Fruit fly (Drosophila melanogaster) whole organism, prepupa: Measurements from ENCODE around the gene Mgstl.
A peak's percentile ranks its signal among the peaks of the same experiment; 100 is the strongest.

Experiments used
- Blimp-1 ChIP-seq: fragments of 200-800 bp; sonication (Bioruptor generic); optimal IDR thresholded peaks from 3 replicates; lab custom pipeline; 2017; ENCODE audit warnings: missing biosample characterization, missing genetic modification characterization, mild to moderate bottlenecking, moderate library complexity, missing genetic modification reagents
- CG10631 ChIP-seq: fragments of 200-800 bp; sonication (Bioruptor generic); optimal IDR thresholded peaks from 2 replicates; lab custom pipeline; 2016; ENCODE audit warnings: missing biosample characterization, missing genetic modification characterization
- CG11294 ChIP-seq: fragments of 200-800 bp; sonication (Bioruptor generic); IDR thresholded peaks from 2 replicates; pipeline ENCODE4 v1.3.6; 2022; ENCODE audit warnings: missing biosample characterization, missing genetic modification characterization
- CG11762 ChIP-seq: fragments of 200-800 bp; sonication (Bioruptor generic); optimal IDR thresholded peaks from 3 replicates; lab custom pipeline; 2016; ENCODE audit warnings: missing biosample characterization, missing genetic modification characterization; ENCODE audit not compliant: insufficient read depth
- CG15336 ChIP-seq: fragments of 200-800 bp; sonication (Bioruptor generic); IDR thresholded peaks from 2 replicates; pipeline ENCODE4 v1.3.6; 2022; ENCODE audit warnings: missing biosample characterization, missing genetic modification characterization
- CG1621 ChIP-seq: fragments of 200-800 bp; sonication (Bioruptor generic); optimal IDR thresholded peaks from 3 replicates; lab custom pipeline; 2018; ENCODE audit warnings: missing biosample characterization, mild to moderate bottlenecking, missing genetic modification characterization
- CG16779 ChIP-seq: fragments of 200-800 bp; sonication (Bioruptor generic); optimal IDR thresholded peaks from 3 replicates; lab custom pipeline; 2017; ENCODE audit warnings: missing biosample characterization, mild to moderate bottlenecking, missing genetic modification characterization
- CG3919 ChIP-seq: fragments of 200-800 bp; sonication (Bioruptor generic); optimal IDR thresholded peaks from 3 replicates; lab custom pipeline; 2016; ENCODE audit warnings: missing biosample characterization, missing genetic modification characterization
- CG6163 ChIP-seq: fragments of 200-800 bp; sonication (Bioruptor generic); IDR thresholded peaks from 3 replicates; pipeline ENCODE4 v1.3.6; 2022; ENCODE audit warnings: missing biosample characterization, missing genetic modification characterization
- CG6276 ChIP-seq: fragments of 200-800 bp; sonication (Bioruptor generic); optimal IDR thresholded peaks from 2 replicates; lab custom pipeline; 2017; ENCODE audit warnings: missing biosample characterization, mild to moderate bottlenecking, missing genetic modification characterization
- CG6792 ChIP-seq: fragments of 200-800 bp; sonication (Bioruptor generic); optimal IDR thresholded peaks from 3 replicates; lab custom pipeline; 2016; ENCODE audit warnings: missing biosample characterization, missing genetic modification characterization
- CG6808 ChIP-seq: fragments of 200-800 bp; sonication (Bioruptor generic); optimal IDR thresholded peaks from 3 replicates; lab custom pipeline; 2017; ENCODE audit warnings: missing biosample characterization, missing genetic modification characterization, mild to moderate bottlenecking, moderate library complexity, missing genetic modification reagents
- CG6854 ChIP-seq: fragments of 200-800 bp; sonication (Bioruptor generic); optimal IDR thresholded peaks from 2 replicates; lab custom pipeline; 2017; ENCODE audit warnings: missing biosample characterization, mild to moderate bottlenecking, missing genetic modification characterization
- CG7368 ChIP-seq: fragments of 200-800 bp; sonication (Bioruptor generic); optimal IDR thresholded peaks from 3 replicates; lab custom pipeline; 2016; ENCODE audit warnings: missing biosample characterization, missing genetic modification characterization
- CG8119 ChIP-seq: fragments of 200-800 bp; sonication (Bioruptor generic); IDR thresholded peaks from 3 replicates; pipeline ENCODE4 v1.3.6; 2022; ENCODE audit warnings: missing biosample characterization, missing genetic modification characterization
- CG8319 ChIP-seq: fragments of 200-800 bp; sonication (Bioruptor generic); optimal IDR thresholded peaks from 3 replicates; lab custom pipeline; 2016; ENCODE audit warnings: missing biosample characterization, missing genetic modification characterization
- CG8632 ChIP-seq: fragments of 200-800 bp; sonication (Bioruptor generic); optimal IDR thresholded peaks from 3 replicates; lab custom pipeline; 2016; ENCODE audit warnings: missing biosample characterization, missing genetic modification characterization
- CG9139 ChIP-seq: fragments of 200-800 bp; sonication (Bioruptor generic); optimal IDR thresholded peaks from 3 replicates; lab custom pipeline; 2017; ENCODE audit warnings: missing biosample characterization, mild to moderate bottlenecking, missing genetic modification characterization
- Eip75B ChIP-seq: fragments of 200-800 bp; sonication (Bioruptor generic); optimal IDR thresholded peaks from 3 replicates; lab custom pipeline; 2016; ENCODE audit warnings: missing biosample characterization, missing genetic modification characterization
- Eip93F ChIP-seq: fragments of 200-800 bp; sonication (Bioruptor generic); optimal IDR thresholded peaks from 2 replicates; lab custom pipeline; 2016; ENCODE audit warnings: missing biosample characterization, mild to moderate bottlenecking, missing genetic modification characterization
- Ets21C ChIP-seq: fragments of 200-800 bp; sonication (Bioruptor generic); optimal IDR thresholded peaks from 3 replicates; lab custom pipeline; 2016; ENCODE audit warnings: missing biosample characterization, missing genetic modification characterization
- Ets96B ChIP-seq: fragments of 200-800 bp; optimal IDR thresholded peaks from 2 replicates; lab custom pipeline; 2019; ENCODE audit warnings: missing biosample characterization, mild to moderate bottlenecking, missing genetic modification characterization, moderate library complexity
- Gug ChIP-seq: fragments of 200-800 bp; sonication (Bioruptor generic); IDR thresholded peaks from 2 replicates; pipeline ENCODE4 v1.3.6; 2022; ENCODE audit warnings: missing biosample characterization, missing genetic modification characterization
- Hr38 ChIP-seq: sonication (Bioruptor generic); optimal IDR thresholded peaks from 2 replicates; lab custom pipeline; 2016; ENCODE audit warnings: missing biosample characterization, missing genetic modification characterization
- Hr39 ChIP-seq: fragments of 200-800 bp; sonication (Bioruptor generic); optimal IDR thresholded peaks from 2 replicates; lab custom pipeline; 2016; ENCODE audit warnings: missing biosample characterization, missing genetic modification characterization
- Hr4 ChIP-seq: fragments of 200-800 bp; sonication (Bioruptor generic); optimal IDR thresholded peaks from 3 replicates; lab custom pipeline; 2016; ENCODE audit warnings: missing biosample characterization, missing genetic modification characterization
- Lpt ChIP-seq: fragments of 200-800 bp; sonication (Bioruptor generic); optimal IDR thresholded peaks from 3 replicates; lab custom pipeline; 2016; ENCODE audit warnings: missing biosample characterization, missing genetic modification characterization
- Met ChIP-seq: fragments of 200-800 bp; sonication (Bioruptor generic); optimal IDR thresholded peaks from 3 replicates; lab custom pipeline; 2016; ENCODE audit warnings: missing biosample characterization, missing genetic modification characterization
- Smox ChIP-seq: fragments of 200-800 bp; sonication (Bioruptor generic); optimal IDR thresholded peaks from 3 replicates; lab custom pipeline; 2016; ENCODE audit warnings: missing biosample characterization, missing genetic modification characterization
- Sox102F ChIP-seq: fragments of 200-800 bp; sonication (Bioruptor generic); optimal IDR thresholded peaks from 2 replicates; lab custom pipeline; 2016; ENCODE audit warnings: missing biosample characterization, mild to moderate bottlenecking, missing genetic modification characterization
- Sox14 ChIP-seq: fragments of 200-800 bp; sonication (Bioruptor generic); optimal IDR thresholded peaks from 3 replicates; lab custom pipeline; 2016; ENCODE audit warnings: missing biosample characterization, missing genetic modification characterization
- Sox15 ChIP-seq: fragments of 200-800 bp; sonication (Bioruptor generic); optimal IDR thresholded peaks from 3 replicates; lab custom pipeline; 2016; ENCODE audit warnings: missing biosample characterization, missing genetic modification characterization
- achi ChIP-seq: fragments of 200-800 bp; sonication (Bioruptor generic); optimal IDR thresholded peaks from 3 replicates; lab custom pipeline; 2016; ENCODE audit warnings: missing biosample characterization, missing genetic modification characterization
- acj6 ChIP-seq: fragments of 200-800 bp; sonication (Bioruptor generic); optimal IDR thresholded peaks from 3 replicates; lab custom pipeline; 2016; ENCODE audit warnings: missing biosample characterization, missing genetic modification characterization
- cyc ChIP-seq: fragments of 200-800 bp; sonication (Bioruptor generic); optimal IDR thresholded peaks from 3 replicates; lab custom pipeline; 2016; ENCODE audit warnings: missing biosample characterization, missing genetic modification characterization
- dac ChIP-seq: fragments of 200-800 bp; sonication (Bioruptor generic); optimal IDR thresholded peaks from 2 replicates; lab custom pipeline; 2017; ENCODE audit warnings: missing biosample characterization, mild to moderate bottlenecking, missing genetic modification characterization
- dsx ChIP-seq: fragments of 200-800 bp; optimal IDR thresholded peaks from 3 replicates; lab custom pipeline; 2019; ENCODE audit warnings: missing biosample characterization, mild to moderate bottlenecking, missing genetic modification characterization, moderate library complexity; ENCODE audit not compliant: poor library complexity, severe bottlenecking
- esn ChIP-seq: fragments of 200-800 bp; sonication (Bioruptor generic); optimal IDR thresholded peaks from 2 replicates; lab custom pipeline; 2016; ENCODE audit warnings: missing biosample characterization, mild to moderate bottlenecking, missing genetic modification characterization, moderate library complexity
- fkh ChIP-seq: fragments of 200-800 bp; sonication (Bioruptor generic); optimal IDR thresholded peaks from 3 replicates; lab custom pipeline; 2017; ENCODE audit warnings: missing biosample characterization, mild to moderate bottlenecking, missing genetic modification characterization, moderate library complexity
- lz ChIP-seq: fragments of 200-800 bp; sonication (Bioruptor generic); optimal IDR thresholded peaks from 3 replicates; lab custom pipeline; 2016; ENCODE audit warnings: missing biosample characterization, missing genetic modification characterization
- salr ChIP-seq, 2 experiments: fragments of 200-800 bp; sonication (Bioruptor generic); optimal IDR thresholded peaks; 3 replicates each; lab custom pipeline; 2016 to 2018; ENCODE audit warnings: missing biosample characterization in 2 of 2, missing genetic modification characterization in 2 of 2, mild to moderate bottlenecking in 1 of 2
- spab ChIP-seq: fragments of 200-800 bp; sonication (Bioruptor generic); optimal IDR thresholded peaks from 2 replicates; lab custom pipeline; 2017; ENCODE audit warnings: missing biosample characterization, mild to moderate bottlenecking, missing genetic modification characterization, missing genetic modification reagents
- ss ChIP-seq, 2 experiments: fragments of 200-800 bp; sonication (Bioruptor generic); optimal IDR thresholded peaks; 2 replicates in 1 of 2; 3 replicates in 1 of 2; lab custom pipeline; 2017 to 2018; ENCODE audit warnings: mild to moderate bottlenecking in 2 of 2, missing biosample characterization in 2 of 2, missing genetic modification characterization in 2 of 2, moderate library complexity in 1 of 2
- svp ChIP-seq: fragments of 200-800 bp; sonication (Bioruptor generic); peaks from one replicate; lab custom pipeline; 2016; ENCODE audit warnings: missing biosample characterization, missing genetic modification characterization
- topi ChIP-seq: fragments of 200-800 bp; sonication (Bioruptor generic); optimal IDR thresholded peaks from 3 replicates; lab custom pipeline; 2016; ENCODE audit warnings: missing biosample characterization, missing genetic modification characterization
- vri ChIP-seq: fragments of 200-800 bp; sonication (Bioruptor generic); optimal IDR thresholded peaks from 3 replicates; lab custom pipeline; 2016; ENCODE audit warnings: missing biosample characterization, mild to moderate bottlenecking, missing genetic modification characterization

The Mgstl gene

DNA sequence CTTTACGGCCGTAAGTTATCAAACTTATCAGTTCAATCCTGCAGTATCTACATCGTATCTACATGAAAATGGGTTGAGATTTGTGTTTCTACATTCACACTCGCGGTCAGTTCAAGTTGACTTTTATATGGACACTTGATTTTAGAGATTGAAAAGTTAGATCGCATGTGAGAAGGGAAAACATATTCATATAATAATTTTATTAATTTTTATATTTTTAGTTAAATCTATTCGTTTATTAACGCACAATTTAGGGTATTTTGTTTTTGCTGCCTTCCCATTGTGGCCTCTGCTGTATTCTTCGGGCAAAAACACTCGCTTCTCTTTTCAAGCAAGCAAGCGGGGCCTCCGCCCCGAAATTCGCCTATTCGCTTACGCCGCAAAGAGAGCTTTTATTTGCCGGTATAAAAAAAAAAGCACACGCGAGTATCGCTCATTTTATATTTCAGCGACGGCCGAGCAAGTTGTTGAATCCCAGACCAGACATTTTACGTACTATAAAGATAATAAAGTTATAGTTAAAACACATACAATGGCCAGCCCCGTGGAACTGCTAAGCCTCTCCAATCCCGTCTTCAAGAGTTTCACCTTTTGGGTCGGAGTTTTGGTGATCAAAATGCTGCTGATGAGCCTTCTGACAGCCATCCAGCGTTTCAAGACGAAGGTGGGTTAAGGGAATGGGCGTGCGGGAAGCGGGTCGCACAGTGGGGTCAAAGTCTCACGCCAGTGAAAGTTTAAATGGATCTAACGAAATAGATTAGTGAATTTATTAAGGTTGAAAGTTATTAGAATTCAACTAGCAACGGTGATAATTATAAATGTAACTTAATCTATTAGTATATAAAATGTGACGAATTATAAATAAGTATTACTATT, 951 bp downstream of the Mgstl start (continued):
- TF ChIP-seq achi = peak; percentile 86
- peak; percentile 79 for TF ChIP-seq CG6792 (GFP tag; lab: Kevin White, UChicago)
- peak; percentile 74 for TF ChIP-seq Eip75B (GFP tag; lab: Kevin White, UChicago)
- peak; percentile 79 for TF ChIP-seq CG7368 (GFP tag; lab: Kevin White, UChicago)
- peak; percentile 81 for TF ChIP-seq CG6854 (GFP tag; lab: Kevin White, UChicago)
- peak; percentile 79 for TF ChIP-seq CG10631 (GFP tag; lab: Kevin White, UChicago)
- peak; percentile 75 for TF ChIP-seq spab (GFP tag; lab: Kevin White, UChicago)
- TF ChIP-seq dac (GFP tag; lab: Kevin White, UChicago) = peak; percentile 59
- TF ChIP-seq Ets21C (GFP tag; lab: Kevin White, UChicago) = peak; percentile 2
- TF ChIP-seq CG8632 (GFP tag; lab: Kevin White, UChicago) = peak; percentile 85
- TF ChIP-seq topi = peak; percentile 77
- peak; percentile 86 for TF ChIP-seq dsx
- peak; percentile 75 for TF ChIP-seq Sox102F (GFP tag; lab: Kevin White, UChicago)
- peak; percentile 82 for TF ChIP-seq CG1621 (tag; lab: Kevin White, UChicago)
- peak; percentile 65 for TF ChIP-seq lz (GFP tag; lab: Kevin White, UChicago)
- peak; percentile 75 for TF ChIP-seq Eip93F (GFP tag; lab: Kevin White, UChicago)
- peak; percentile 94 for TF ChIP-seq CG6163 (GFP tag; lab: Robert Waterston, UW)
- peak; percentile 80 for TF ChIP-seq Met
- TF ChIP-seq fkh (GFP tag; lab: Kevin White, UChicago) = peak; percentile 60
- peak; percentile 95 for TF ChIP-seq CG15336 (GFP tag; lab: Robert Waterston, UW)
- peak; percentile 83 for TF ChIP-seq acj6
- TF ChIP-seq CG6808 (GFP tag; lab: Kevin White, UChicago) = peak; percentile 83
- TF ChIP-seq, all 60 proteins: peak for 58

DNA sequence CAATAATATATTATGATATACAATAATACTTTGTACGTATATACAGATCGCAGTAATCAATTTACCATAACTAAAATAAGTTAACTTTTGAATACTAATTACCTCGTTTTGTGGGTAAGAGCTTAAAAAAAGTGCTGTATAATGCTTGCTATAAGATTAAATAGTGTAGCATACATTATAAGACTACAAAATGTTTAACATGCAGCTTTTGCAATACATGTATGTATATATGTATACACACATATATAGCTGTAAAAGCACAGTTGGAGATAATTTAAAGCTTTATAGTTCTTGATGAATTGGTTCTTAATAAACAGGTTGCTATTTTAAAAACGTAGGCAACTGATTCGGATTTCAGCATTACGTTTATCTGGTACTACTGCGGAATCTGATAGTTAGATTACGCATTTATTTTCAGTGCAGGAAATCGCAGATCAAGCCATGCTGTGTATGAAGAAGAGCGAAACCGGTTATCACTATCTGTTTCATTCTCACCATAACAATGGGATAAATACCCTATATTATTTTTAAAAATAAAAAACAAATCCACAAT, 2.4 kb downstream of the Mgstl start:
- TF ChIP-seq Smox = peak; percentile 9
- peak; percentile 17 for TF ChIP-seq CG8319 (GFP tag; lab: Kevin White, UChicago)
- no peak for TF ChIP-seq Blimp-1
- TF ChIP-seq Sox15 (GFP tag; lab: Kevin White, UChicago) = no peak
- TF ChIP-seq Hr39 = peak; percentile 39
- no peak for TF ChIP-seq Hr38 (GFP tag; lab: Kevin White, UChicago)
- peak; percentile 67 for TF ChIP-seq CG3919 (GFP tag; lab: Kevin White, UChicago)
- peak; percentile 12 for TF ChIP-seq lz (GFP tag; lab: Kevin White, UChicago)
- TF ChIP-seq Ets21C (GFP tag; lab: Kevin White, UChicago) = no peak
- TF ChIP-seq Gug (GFP tag; lab: Robert Waterston, UW) = peak; percentile 25; the same call in 1 of the 2 replicates
- TF ChIP-seq CG6276 = no peak
- TF ChIP-seq CG11294 (GFP tag; lab: Robert Waterston, UW) = peak; percentile 45; the same call in 1 of the 2 replicates
- TF ChIP-seq CG8119 (GFP tag; lab: Robert Waterston, UW) = peak; percentile 28; the same call in 2 of the 3 replicates
- TF ChIP-seq esn (GFP tag; lab: Kevin White, UChicago) = no peak
- peak; percentile 66 for TF ChIP-seq Ets96B (tag; lab: Kevin White, UChicago)
- peak; percentile 77 for TF ChIP-seq svp
- no peak for TF ChIP-seq CG16779 (tag; lab: Kevin White, UChicago)
- TF ChIP-seq Met = peak; percentile 71
- peak; percentile 57 for TF ChIP-seq Sox14 (GFP tag; lab: Kevin White, UChicago)
- peak; percentile 57 for TF ChIP-seq cyc (GFP tag; lab: Kevin White, UChicago)
- TF ChIP-seq CG9139 (GFP tag; lab: Kevin White, UChicago) = peak; percentile 39
- peak in 1 of 2 experiments; percentile 45 for TF ChIP-seq ss (GFP tag; optimal IDR thresholded peaks at IDR 0.05; lab: Kevin White, UChicago)
- TF ChIP-seq Hr4 (GFP tag; lab: Kevin White, UChicago) = peak; percentile 43
- TF ChIP-seq Lpt (GFP tag; lab: Kevin White, UChicago) = no peak
- TF ChIP-seq CG11762 (GFP tag; lab: Kevin White, UChicago) = no peak
- TF ChIP-seq acj6 = peak; percentile 14
- no peak for TF ChIP-seq CG6854 (GFP tag; lab: Kevin White, UChicago)
- TF ChIP-seq vri (GFP tag; lab: Kevin White, UChicago) = no peak
- TF ChIP-seq Eip75B (GFP tag; lab: Kevin White, UChicago) = peak; percentile 54
- peak in 1 of 2 experiments; percentile 2 for TF ChIP-seq salr (GFP tag; optimal IDR thresholded peaks at IDR 0.05; lab: Kevin White, UChicago)
- TF ChIP-seq CG10631 (GFP tag; lab: Kevin White, UChicago) = no peak
- TF ChIP-seq achi = peak; percentile 22
